Fruit fly (Drosophila melanogaster): Measurements from ENCODE around the gene sloth1.
A peak's percentile ranks its signal among the peaks of the same experiment; 100 is the strongest.

Gene sloth1

DNA sequence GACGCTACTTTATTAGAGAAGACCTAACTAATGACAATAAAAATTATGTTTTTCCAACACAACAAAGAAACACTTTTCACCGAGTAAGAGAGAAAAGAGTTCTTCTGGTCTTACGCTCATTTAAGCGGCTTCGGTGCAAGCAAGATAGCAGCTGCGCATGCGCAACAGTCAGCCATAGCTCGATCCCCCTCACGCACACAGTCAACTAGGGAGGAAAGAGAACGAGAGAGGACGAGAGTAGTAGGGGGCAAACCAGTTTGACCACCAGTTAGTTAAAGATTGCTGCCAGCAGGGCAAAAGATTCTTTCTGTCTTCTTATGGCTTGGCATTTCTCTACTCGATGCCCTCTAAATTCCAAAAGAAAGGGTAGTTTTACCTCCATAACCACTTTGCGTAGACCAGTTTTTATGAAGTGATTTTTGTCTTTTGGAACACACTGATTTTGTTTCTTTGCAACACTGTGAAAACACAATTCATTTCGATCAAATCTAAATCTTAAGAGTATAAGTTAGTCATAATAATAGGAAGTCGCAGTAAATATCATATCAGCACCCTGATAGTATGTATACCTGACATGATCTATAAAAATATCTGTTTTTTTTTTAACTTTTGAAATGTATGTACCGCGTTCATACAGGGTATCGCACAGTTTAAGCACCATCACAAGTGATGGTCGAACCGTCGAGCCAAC, 10.6 kb upstream of the sloth1 start:
- TF ChIP-seq CG10348 (GFP tag; IDR thresholded peaks at IDR 0.05) (no peak), CG8301 (tag; optimal IDR thresholded peaks at IDR 0.05) (peak; percentile 46), rn (GFP tag; IDR thresholded peaks at IDR 0.05) (no peak), Snoo (tag; optimal IDR thresholded peaks at IDR 0.05) (no peak), Pif1B (GFP tag; optimal IDR thresholded peaks at IDR 0.05) (no peak), CG4496 (GFP tag; IDR thresholded peaks at IDR 0.05) (no peak), Ets98B (GFP tag; IDR thresholded peaks at IDR 0.05) (no peak), CG9948 (tag; optimal IDR thresholded peaks at IDR 0.05) (peak; percentile 20), fd96Ca (GFP tag; IDR thresholded peaks at IDR 0.05) (no peak), CG17806 (tag; optimal IDR thresholded peaks at IDR 0.05) (no peak), Pif1A (GFP tag; optimal IDR thresholded peaks at IDR 0.05) (peak; percentile 41), D1 (tag; optimal IDR thresholded peaks at IDR 0.05) (no peak), CG12605 (GFP tag; IDR thresholded peaks at IDR 0.05) (no peak), CG13204 (GFP tag; optimal IDR thresholded peaks at IDR 0.05) (no peak), CG15710 (tag; optimal IDR thresholded peaks at IDR 0.05) (peak; percentile 40), EcR (GFP tag; optimal IDR thresholded peaks at IDR 0.05) (peak; percentile 33), CG8159 (tag; optimal IDR thresholded peaks at IDR 0.05) (peak; percentile 47), CG32121 (GFP tag; IDR thresholded peaks at IDR 0.05) (no peak), gl (tag; optimal IDR thresholded peaks at IDR 0.05) (no peak), CG34367 (tag; optimal IDR thresholded peaks at IDR 0.05) (peak; percentile 28), CG14655 (GFP tag; optimal IDR thresholded peaks at IDR 0.05) (peak; percentile 67)

DNA sequence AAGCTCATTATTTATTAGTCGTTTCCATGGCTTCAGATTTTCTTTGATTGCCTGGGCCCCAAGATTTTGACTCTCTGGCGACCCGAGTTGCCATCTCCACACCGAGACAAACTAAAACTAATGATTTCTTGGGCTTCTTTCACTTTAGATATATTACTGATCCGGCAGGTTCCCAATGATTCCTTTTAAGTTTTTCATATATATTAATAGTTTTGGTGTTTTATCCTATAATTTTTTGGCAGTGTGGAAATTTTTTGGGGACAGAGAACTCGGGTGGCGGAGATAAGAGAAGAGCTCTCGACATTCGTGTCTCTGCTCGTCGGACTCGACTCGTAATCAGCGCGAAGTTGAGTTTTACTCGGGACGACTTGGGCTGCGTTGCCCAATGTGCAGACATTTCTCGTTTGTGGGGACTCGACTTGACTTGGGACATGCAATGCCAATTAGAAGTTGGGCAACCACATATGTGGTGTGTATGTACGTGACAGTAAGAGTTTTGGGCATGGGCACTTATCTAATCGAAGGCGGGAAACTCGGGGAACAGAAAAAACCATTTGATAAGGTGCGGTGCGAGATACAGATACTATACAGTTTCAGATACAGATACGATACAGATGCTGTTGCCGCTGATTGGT, 9.9 kb upstream of the sloth1 start:
- TF ChIP-seq CG4496 (GFP tag; IDR thresholded peaks at IDR 0.05) (peak; percentile 64; the same call in 1 of the 3 replicates), Ets98B (GFP tag; IDR thresholded peaks at IDR 0.05) (peak; percentile 37), CG8159 (tag; optimal IDR thresholded peaks at IDR 0.05) (peak; percentile 4), Pif1B (GFP tag; optimal IDR thresholded peaks at IDR 0.05) (peak; percentile 55), CG32121 (GFP tag; IDR thresholded peaks at IDR 0.05) (peak; percentile 61; the same call in 1 of the 2 replicates), CG14655 (GFP tag; optimal IDR thresholded peaks at IDR 0.05) (peak; percentile 37), fd96Ca (GFP tag; IDR thresholded peaks at IDR 0.05) (peak; percentile 65), rn (GFP tag; IDR thresholded peaks at IDR 0.05) (no peak), CG15710 (tag; optimal IDR thresholded peaks at IDR 0.05) (peak; percentile 27), CG34367 (tag; optimal IDR thresholded peaks at IDR 0.05) (no peak), D1 (tag; optimal IDR thresholded peaks at IDR 0.05) (no peak), CG9948 (tag; optimal IDR thresholded peaks at IDR 0.05) (no peak)

DNA sequence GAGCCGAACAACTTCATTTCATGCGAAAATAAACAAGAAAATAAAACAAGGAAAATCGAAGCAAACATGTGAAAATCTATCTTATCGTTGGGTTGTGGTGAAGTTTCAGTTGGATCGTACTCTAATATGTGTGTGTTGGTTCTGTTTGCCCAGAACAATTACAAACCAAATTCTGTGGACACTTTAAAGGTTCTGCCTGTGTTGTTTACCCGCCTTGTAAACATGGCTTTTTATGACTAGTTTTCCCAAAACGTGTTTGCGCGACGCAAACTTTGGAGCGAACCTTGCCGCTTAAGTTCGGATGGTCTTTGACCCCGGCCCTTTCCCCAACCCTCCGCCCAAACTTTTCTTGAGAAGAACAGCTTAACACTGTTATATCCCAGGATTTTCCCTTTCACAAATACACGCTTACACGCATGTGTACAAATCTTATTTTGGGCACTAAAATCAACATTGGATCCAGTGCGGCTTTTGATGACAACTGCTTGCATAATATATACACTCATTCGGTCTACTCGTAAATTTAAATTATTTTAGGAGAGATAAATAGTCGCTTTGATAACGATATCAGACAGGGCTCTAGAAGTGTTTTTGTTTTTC, 7.0 kb upstream of the sloth1 start:
- TF ChIP-seq fd96Ca (GFP tag; IDR thresholded peaks at IDR 0.05), result no peak
- no peak for TF ChIP-seq Ets98B (GFP tag; IDR thresholded peaks at IDR 0.05)
- TF ChIP-seq D1 (tag; optimal IDR thresholded peaks at IDR 0.05), result no peak
- TF ChIP-seq CG4496 (GFP tag; IDR thresholded peaks at IDR 0.05), result no peak
- TF ChIP-seq rn (GFP tag; IDR thresholded peaks at IDR 0.05), result no peak

DNA sequence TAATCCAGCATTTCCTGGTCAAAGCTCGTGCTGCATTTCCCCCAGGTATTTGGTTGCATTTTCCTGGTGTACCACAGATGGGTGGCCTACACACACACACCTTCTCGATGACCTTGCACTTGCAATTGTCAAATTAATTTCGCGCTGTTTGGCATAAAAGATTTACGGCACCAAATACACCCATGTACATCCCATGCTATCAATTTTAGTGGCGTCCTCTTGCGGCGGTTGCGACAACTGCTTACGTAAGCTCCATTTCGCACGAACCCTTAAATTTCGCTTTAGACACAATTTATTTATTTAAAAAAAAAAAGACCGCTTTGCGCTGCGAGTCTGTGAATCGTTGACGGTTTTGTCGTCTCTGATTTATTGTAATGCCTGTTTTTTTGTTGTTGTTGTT, 5.7 kb upstream of the sloth1 start:
- TF ChIP-seq CG17806 (tag; optimal IDR thresholded peaks at IDR 0.05) (no peak), EcR (GFP tag; optimal IDR thresholded peaks at IDR 0.05) (no peak), Ets98B (GFP tag; IDR thresholded peaks at IDR 0.05) (no peak), CG15710 (tag; optimal IDR thresholded peaks at IDR 0.05) (no peak), CG12605 (GFP tag; IDR thresholded peaks at IDR 0.05) (no peak), gl (tag; optimal IDR thresholded peaks at IDR 0.05) (no peak), CG9948 (tag; optimal IDR thresholded peaks at IDR 0.05) (no peak), Pif1A (GFP tag; optimal IDR thresholded peaks at IDR 0.05) (no peak), CG13204 (GFP tag; optimal IDR thresholded peaks at IDR 0.05) (no peak), CG8301 (tag; optimal IDR thresholded peaks at IDR 0.05) (no peak), CG14655 (GFP tag; optimal IDR thresholded peaks at IDR 0.05) (no peak), rn (GFP tag; IDR thresholded peaks at IDR 0.05) (no peak), D1 (tag; optimal IDR thresholded peaks at IDR 0.05) (no peak), Snoo (tag; optimal IDR thresholded peaks at IDR 0.05) (no peak), CG10348 (GFP tag; IDR thresholded peaks at IDR 0.05) (no peak), CG34367 (tag; optimal IDR thresholded peaks at IDR 0.05) (no peak), CG32121 (GFP tag; IDR thresholded peaks at IDR 0.05) (no peak), Pif1B (GFP tag; optimal IDR thresholded peaks at IDR 0.05) (no peak), fd96Ca (GFP tag; IDR thresholded peaks at IDR 0.05) (no peak)

DNA sequence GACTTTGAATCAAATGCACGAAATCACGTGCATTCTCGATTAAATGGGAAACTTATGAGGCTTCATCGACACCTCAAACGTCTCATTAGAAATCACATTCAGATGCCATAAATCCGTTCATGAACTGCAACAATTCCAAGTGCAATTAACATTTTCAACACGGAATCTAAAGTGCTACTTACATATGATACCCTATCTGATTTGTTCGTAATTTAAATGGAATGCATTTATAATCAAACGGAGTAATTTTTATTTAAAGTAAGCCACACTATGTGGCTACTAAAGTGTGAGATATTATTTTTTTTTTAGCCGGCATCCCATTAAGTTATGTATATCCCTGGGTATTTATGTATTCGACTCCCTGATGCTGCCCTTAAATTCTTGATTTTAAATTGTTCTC, 3.5 kb upstream of the sloth1 start:
- TF ChIP-seq CG12605 (GFP tag; IDR thresholded peaks at IDR 0.05) (no peak), Pif1A (GFP tag; optimal IDR thresholded peaks at IDR 0.05) (peak; percentile 16), CG15710 (tag; optimal IDR thresholded peaks at IDR 0.05) (peak; percentile 26), CG8159 (tag; optimal IDR thresholded peaks at IDR 0.05) (peak; percentile 27), CG9948 (tag; optimal IDR thresholded peaks at IDR 0.05) (peak; percentile 7), D1 (tag; optimal IDR thresholded peaks at IDR 0.05) (no peak), CG14655 (GFP tag; optimal IDR thresholded peaks at IDR 0.05) (peak; percentile 5), gl (tag; optimal IDR thresholded peaks at IDR 0.05) (no peak), CG17806 (tag; optimal IDR thresholded peaks at IDR 0.05) (peak; percentile 20), CG4496 (GFP tag; IDR thresholded peaks at IDR 0.05) (no peak), EcR (GFP tag; optimal IDR thresholded peaks at IDR 0.05) (no peak)
